Worm (Caenorhabditis elegans): Measurements from ENCODE around the gene srt-55.

- no peak for TF ChIP-seq him-1 (tag; optimal IDR thresholded peaks at IDR 0.05)
- no peak for TF ChIP-seq dao-5 (tag; optimal IDR thresholded peaks at IDR 0.05)
- TF ChIP-seq W03F9.2 (tag; optimal IDR thresholded peaks at IDR 0.05) = no peak
These were observed 8.3 kb downstream of the srt-55 start, which contains the start of gene spop-1 for ce11 chrIII:10097981-10098380.
